Worm (Caenorhabditis elegans): ENCODE data around the gene sucl-1.

DNA sequence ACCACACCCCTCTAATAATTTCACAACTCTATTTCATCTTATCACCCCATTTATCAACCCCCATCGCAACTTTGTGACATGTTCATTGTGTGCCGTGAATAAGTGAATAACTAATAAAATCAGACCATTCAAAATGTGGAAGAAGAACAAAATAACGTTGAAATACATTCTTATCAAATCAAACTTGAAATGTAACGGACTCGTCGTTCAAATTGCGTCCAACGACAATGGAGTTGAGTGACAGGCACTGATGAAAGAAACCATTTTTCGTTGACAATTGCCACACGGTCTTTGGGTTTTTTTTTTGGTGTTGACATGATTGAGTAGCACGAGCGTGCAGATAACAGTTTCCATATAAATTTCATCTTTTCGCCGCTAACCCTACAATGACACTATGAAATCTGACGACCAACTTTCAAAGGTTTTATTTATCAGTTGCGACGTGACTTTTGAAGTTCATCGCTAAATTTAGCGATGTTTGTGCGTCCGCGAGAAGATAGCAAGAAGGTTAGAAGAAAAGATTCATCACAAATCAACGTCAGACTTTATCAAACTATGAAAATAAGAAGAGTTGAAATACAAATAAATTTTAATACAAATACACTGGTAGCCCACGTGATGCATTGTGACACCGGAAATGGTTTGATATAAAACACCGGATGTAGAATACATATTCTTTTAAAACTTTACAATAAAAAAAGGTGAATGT is 29.8 kb downstream of the sucl-1 start:
- TF ChIP-seq lsy-2 (tag; optimal IDR thresholded peaks at IDR 0.05) (no peak), ceh-83 (GFP tag; optimal IDR thresholded peaks at IDR 0.05) (no peak), unc-39 (tag; optimal IDR thresholded peaks at IDR 0.05) (no peak), cnd-1 (tag; optimal IDR thresholded peaks at IDR 0.05) (no peak), mab-5 (tag; optimal IDR thresholded peaks at IDR 0.05) (no peak), ceh-43 (GFP tag; optimal IDR thresholded peaks at IDR 0.05) (no peak)
